Fruit fly (Drosophila melanogaster): Measurements from ENCODE around the gene frm.
A peak's percentile ranks its signal among the peaks of the same experiment; 100 is the strongest.

Gene frm

dm6 chr3L:5575524-5575923, 24.6 kb upstream of the frm start:
- TF ChIP-seq fd96Ca (GFP tag; IDR thresholded peaks at IDR 0.05) (no peak), CG8301 (tag; optimal IDR thresholded peaks at IDR 0.05) (no peak), Pif1B (GFP tag; optimal IDR thresholded peaks at IDR 0.05) (no peak), CG32121 (GFP tag; IDR thresholded peaks at IDR 0.05) (no peak), gl (tag; optimal IDR thresholded peaks at IDR 0.05) (no peak), CG10348 (GFP tag; IDR thresholded peaks at IDR 0.05) (no peak), Ets98B (GFP tag; IDR thresholded peaks at IDR 0.05) (no peak), CG12605 (GFP tag; IDR thresholded peaks at IDR 0.05) (no peak), CG13204 (GFP tag; optimal IDR thresholded peaks at IDR 0.05) (no peak), CG8159 (tag; optimal IDR thresholded peaks at IDR 0.05) (no peak), EcR (GFP tag; optimal IDR thresholded peaks at IDR 0.05) (no peak), CG17806 (tag; optimal IDR thresholded peaks at IDR 0.05) (no peak), Snoo (tag; optimal IDR thresholded peaks at IDR 0.05) (no peak), D1 (tag; optimal IDR thresholded peaks at IDR 0.05) (no peak), Pif1A (GFP tag; optimal IDR thresholded peaks at IDR 0.05) (no peak)

DNA sequence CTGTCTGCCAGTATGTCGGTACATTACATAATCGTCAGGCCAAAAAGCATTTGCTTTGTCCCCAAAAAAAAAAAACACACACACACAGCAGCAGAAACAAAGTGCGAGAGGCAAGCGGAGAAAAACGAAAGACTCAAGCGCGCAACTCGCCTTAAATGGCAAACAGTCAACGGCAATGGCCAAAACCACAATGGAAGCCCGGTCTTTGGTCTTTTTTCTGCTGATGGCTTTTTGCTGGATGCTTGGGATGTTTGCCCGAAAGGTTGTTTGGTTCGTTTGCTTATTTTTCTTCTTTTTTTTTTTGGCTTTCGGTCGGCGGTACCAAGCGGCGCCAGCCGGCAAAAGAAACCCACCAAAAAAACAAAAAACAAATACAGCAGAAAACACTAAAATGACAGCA, 20.1 kb upstream of the frm start:
- TF ChIP-seq CG9948 (tag; optimal IDR thresholded peaks at IDR 0.05), result no peak
- TF ChIP-seq CG10348 (GFP tag; IDR thresholded peaks at IDR 0.05), result no peak
- TF ChIP-seq Snoo (tag; optimal IDR thresholded peaks at IDR 0.05), result peak; percentile 12
- no peak for TF ChIP-seq CG15710 (tag; optimal IDR thresholded peaks at IDR 0.05)
- TF ChIP-seq CG8159 (tag; optimal IDR thresholded peaks at IDR 0.05), result no peak
- TF ChIP-seq Ets98B (GFP tag; IDR thresholded peaks at IDR 0.05), result peak; percentile 22; the same call in 1 of the 2 replicates
- TF ChIP-seq fd96Ca (GFP tag; IDR thresholded peaks at IDR 0.05), result peak; percentile 46; the same call in 1 of the 3 replicates
- no peak for TF ChIP-seq CG32121 (GFP tag; IDR thresholded peaks at IDR 0.05)
- 0 out of 3 replicates have a peak, but pooled peaks have one; percentile 42 for TF ChIP-seq CG4496 (GFP tag; IDR thresholded peaks at IDR 0.05)
- TF ChIP-seq CG12605 (GFP tag; IDR thresholded peaks at IDR 0.05), result peak; percentile 62
- no peak for TF ChIP-seq CG34367 (tag; optimal IDR thresholded peaks at IDR 0.05)
- no peak for TF ChIP-seq rn (GFP tag; IDR thresholded peaks at IDR 0.05)

dm6 chr3L:5569724-5570123, 18.8 kb upstream of the frm start:
- TF ChIP-seq CG8159 (tag; optimal IDR thresholded peaks at IDR 0.05) (no peak), Ets98B (GFP tag; IDR thresholded peaks at IDR 0.05) (peak; percentile 10; the same call in 1 of the 2 replicates)

- TF ChIP-seq CG15710 (tag; optimal IDR thresholded peaks at IDR 0.05) (no peak), CG10348 (GFP tag; IDR thresholded peaks at IDR 0.05) (no peak), D1 (tag; optimal IDR thresholded peaks at IDR 0.05) (no peak), EcR (GFP tag; optimal IDR thresholded peaks at IDR 0.05) (no peak), CG8301 (tag; optimal IDR thresholded peaks at IDR 0.05) (no peak), rn (GFP tag; IDR thresholded peaks at IDR 0.05) (no peak), CG14655 (GFP tag; optimal IDR thresholded peaks at IDR 0.05) (no peak), CG32121 (GFP tag; IDR thresholded peaks at IDR 0.05) (no peak), Pif1A (GFP tag; optimal IDR thresholded peaks at IDR 0.05) (no peak), gl (tag; optimal IDR thresholded peaks at IDR 0.05) (no peak), CG12605 (GFP tag; IDR thresholded peaks at IDR 0.05) (no peak), CG4496 (GFP tag; IDR thresholded peaks at IDR 0.05) (no peak), Ets98B (GFP tag; IDR thresholded peaks at IDR 0.05) (no peak), CG17806 (tag; optimal IDR thresholded peaks at IDR 0.05) (no peak), CG13204 (GFP tag; optimal IDR thresholded peaks at IDR 0.05) (no peak), CG8159 (tag; optimal IDR thresholded peaks at IDR 0.05) (no peak), CG9948 (tag; optimal IDR thresholded peaks at IDR 0.05) (no peak)
Observed at dm6 chr3L:5568361-5568760, 17.4 kb upstream of the frm start.

- TF ChIP-seq CG17806 (tag; optimal IDR thresholded peaks at IDR 0.05), result no peak
- no peak for TF ChIP-seq rn (GFP tag; IDR thresholded peaks at IDR 0.05)
- TF ChIP-seq Ets98B (GFP tag; IDR thresholded peaks at IDR 0.05), result no peak
- TF ChIP-seq Pif1B (GFP tag; optimal IDR thresholded peaks at IDR 0.05), result no peak
- TF ChIP-seq Snoo (tag; optimal IDR thresholded peaks at IDR 0.05), result no peak
- TF ChIP-seq CG12605 (GFP tag; IDR thresholded peaks at IDR 0.05), result no peak
- no peak for TF ChIP-seq D1 (tag; optimal IDR thresholded peaks at IDR 0.05)
- no peak for TF ChIP-seq CG10348 (GFP tag; IDR thresholded peaks at IDR 0.05)
- no peak for TF ChIP-seq CG8159 (tag; optimal IDR thresholded peaks at IDR 0.05)
- no peak for TF ChIP-seq EcR (GFP tag; optimal IDR thresholded peaks at IDR 0.05)
- no peak for TF ChIP-seq CG32121 (GFP tag; IDR thresholded peaks at IDR 0.05)
- TF ChIP-seq CG9948 (tag; optimal IDR thresholded peaks at IDR 0.05), result no peak
Observed at dm6 chr3L:5565051-5565688, 14.2 kb upstream of the frm start, which contains the start of gene bc10. bc10 (plus strand) TSS chr3L:5565231.

- no peak for TF ChIP-seq CG12605 (GFP tag; IDR thresholded peaks at IDR 0.05)
- peak; percentile 1 for TF ChIP-seq gl (tag; optimal IDR thresholded peaks at IDR 0.05)
Observed at dm6 chr3L:5563309-5564182, 12.6 kb upstream of the frm start, which contains the start of the genes ScsbetaG and Sras. ScsbetaG (minus strand) TSS chr3L:5563691. Sras (plus strand) TSS chr3L:5563774.
